Worm (Caenorhabditis elegans): ENCODE data around the gene hlh-3.

hlh-3 gene

ce11 chrII:9054604-9055003 lies 31.8 kb upstream of the hlh-3 start, which contains the start of gene chmp-7:
TSS of gene chmp-7 (plus strand) at chrII:9054972.
- TF ChIP-seq nhr-11 (tag; optimal IDR thresholded peaks at IDR 0.05) (peak; percentile 32), peb-1 (tag; optimal IDR thresholded peaks at IDR 0.05) (no peak), nhr-10 (tag; optimal IDR thresholded peaks at IDR 0.05) (peak; percentile 33), sem-4 (tag; optimal IDR thresholded peaks at IDR 0.05) (peak; percentile 85), nhr-129 (tag; optimal IDR thresholded peaks at IDR 0.05) (peak; percentile 95), elt-3 (tag; optimal IDR thresholded peaks at IDR 0.05) (no peak), gmeb-1 (tag; optimal IDR thresholded peaks at IDR 0.05) (peak; percentile 88), ztf-4 (tag; optimal IDR thresholded peaks at IDR 0.05) (no peak), ztf-11 (tag; optimal IDR thresholded peaks at IDR 0.05) (no peak), zag-1 (tag; optimal IDR thresholded peaks at IDR 0.05) (peak; percentile 66), Y55F3AM.14 (GFP tag; optimal IDR thresholded peaks at IDR 0.05) (no peak), nhr-6 (tag; optimal IDR thresholded peaks at IDR 0.05) (peak; percentile 68), ama-1 (optimal IDR thresholded peaks at IDR 0.05) (peak; percentile 50), crh-2 (tag; optimal IDR thresholded peaks at IDR 0.05) (peak; percentile 94), egl-27 (tag; optimal IDR thresholded peaks at IDR 0.05) (peak; percentile 50), nhr-12 (tag; optimal IDR thresholded peaks at IDR 0.05) (no peak), nhr-237 (tag; optimal IDR thresholded peaks at IDR 0.05) (no peak), R02D3.7 (tag; optimal IDR thresholded peaks at IDR 0.05) (no peak), ZK546.5 (tag; optimal IDR thresholded peaks at IDR 0.05) (no peak), F13H6.1 (tag; optimal IDR thresholded peaks at IDR 0.05) (no peak), elt-1 (tag; optimal IDR thresholded peaks at IDR 0.05) (no peak), mab-5 (tag; optimal IDR thresholded peaks at IDR 0.05) (peak; percentile 82), nhr-23 (tag; optimal IDR thresholded peaks at IDR 0.05) (no peak), skn-1 (tag; optimal IDR thresholded peaks at IDR 0.05) (peak; percentile 59), snpc-4 (tag; optimal IDR thresholded peaks at IDR 0.05) (peak; percentile 66), lin-13 (GFP tag; optimal IDR thresholded peaks at IDR 0.05) (no peak), mdl-1 (tag; optimal IDR thresholded peaks at IDR 0.05) (peak in 1 of 2 experiments; percentile 9), mbf-1 (tag; optimal IDR thresholded peaks at IDR 0.05) (no peak), unc-55 (GFP tag; optimal IDR thresholded peaks at IDR 0.05) (peak; percentile 95), sma-9 (GFP tag; optimal IDR thresholded peaks at IDR 0.05) (peak; percentile 76), sma-9 (tag; optimal IDR thresholded peaks at IDR 0.05) (no peak), C34F6.9 (tag; optimal IDR thresholded peaks at IDR 0.05) (peak; percentile 98), alr-1 (tag; optimal IDR thresholded peaks at IDR 0.05) (no peak), nhr-25 (tag; optimal IDR thresholded peaks at IDR 0.05) (no peak), lin-39 (tag; optimal IDR thresholded peaks at IDR 0.05) (no peak), unc-39 (tag; optimal IDR thresholded peaks at IDR 0.05) (no peak), dmd-4 (tag; optimal IDR thresholded peaks at IDR 0.05) (no peak), lin-11 (tag; optimal IDR thresholded peaks at IDR 0.05) (peak; percentile 87), blmp-1 (tag; optimal IDR thresholded peaks at IDR 0.05; ENCODE audit: insufficient read depth) (peak; percentile 60), lsy-2 (tag; optimal IDR thresholded peaks at IDR 0.05) (peak; percentile 79 to 92), sma-3 (GFP tag; optimal IDR thresholded peaks at IDR 0.05) (peak; percentile 79), aly-2 (tag; optimal IDR thresholded peaks at IDR 0.05) (no peak), unc-62 (GFP tag; optimal IDR thresholded peaks at IDR 0.05) (peak; percentile 20), ceh-82 (tag; optimal IDR thresholded peaks at IDR 0.05) (no peak), nhr-77 (tag; optimal IDR thresholded peaks at IDR 0.05) (no peak), ceh-16 (tag; optimal IDR thresholded peaks at IDR 0.05) (peak; percentile 29), ztf-1 (GFP tag; conservative IDR thresholded peaks at IDR 0.05) (no peak), fos-1 (tag; optimal IDR thresholded peaks at IDR 0.05) (peak; percentile 84), nhr-21 (tag; optimal IDR thresholded peaks at IDR 0.05) (peak; percentile 63)

Measured in whole organism, L2 larva.